Fruit fly (Drosophila melanogaster) ovary, adult (tissue): ENCODE measurements around the gene TfIIA-S-2.
A peak's percentile ranks its signal among the peaks of the same experiment; 100 is the strongest.

Experiments used
- CG17801 ChIP-seq: fragments of 200-800 bp; optimal IDR thresholded peaks from 2 replicates; lab custom pipeline; 2019; ENCODE audit warnings: missing biosample characterization, mild to moderate bottlenecking, missing genetic modification characterization, moderate library complexity; ENCODE audit not compliant: partially characterized antibody

Gene TfIIA-S-2

dm6 chrX:1011543-1012085 lies at the start of gene TfIIA-S-2, which contains the start of gene CG14631:
Gene TfIIA-S-2, minus strand, starts transcription at chrX:1011643.
Gene CG14631, plus strand, starts transcription at chrX:1012035.
- TF ChIP-seq CG17801 (GFP tag; lab: Kevin White, UChicago), result no peak

dm6 chrX:1056338-1056737 lies 44.9 kb upstream of the TfIIA-S-2 start:
- no peak for TF ChIP-seq CG17801 (GFP tag; lab: Kevin White, UChicago)

- TF ChIP-seq CG17801 (GFP tag; lab: Kevin White, UChicago), result no peak
Observed at dm6 chrX:1052684-1053389, 41.4 kb upstream of the TfIIA-S-2 start.

dm6 chrX:1051251-1051629 lies 39.8 kb upstream of the TfIIA-S-2 start, which contains the start of gene CG14629:
Gene CG14629, plus strand, starts transcription at chrX:1051525.
- no peak for TF ChIP-seq CG17801 (GFP tag; lab: Kevin White, UChicago)

- TF ChIP-seq CG17801 (GFP tag; lab: Kevin White, UChicago), result no peak
Observed at dm6 chrX:1050617-1051250, 39.3 kb upstream of the TfIIA-S-2 start.

- TF ChIP-seq CG17801 (GFP tag; lab: Kevin White, UChicago), result no peak
Observed at dm6 chrX:1047695-1048094, 36.3 kb upstream of the TfIIA-S-2 start.

dm6 chrX:1045924-1046323 lies 34.5 kb upstream of the TfIIA-S-2 start, which contains the start of gene CG42259:
Gene CG42259, plus strand, starts transcription at chrX:1046224.
- no peak for TF ChIP-seq CG17801 (GFP tag; lab: Kevin White, UChicago)

- TF ChIP-seq CG17801 (GFP tag; lab: Kevin White, UChicago), result no peak
Observed at dm6 chrX:1041407-1042038, 30.1 kb upstream of the TfIIA-S-2 start.

- peak; percentile 22 for TF ChIP-seq CG17801 (GFP tag; lab: Kevin White, UChicago)
Observed at dm6 chrX:1033066-1033465, 21.6 kb upstream of the TfIIA-S-2 start.

- TF ChIP-seq CG17801 (GFP tag; lab: Kevin White, UChicago), result no peak
Observed at dm6 chrX:1031196-1031595, 19.8 kb upstream of the TfIIA-S-2 start, which contains the start of gene CG14630. Gene CG14630, plus strand, starts transcription at chrX:1031496.

dm6 chrX:1030478-1030877 lies 19.0 kb upstream of the TfIIA-S-2 start, which contains the start of the genes Cdc45 and Rpp21:
Gene Cdc45, minus strand, starts transcription at chrX:1030556.
Gene Rpp21, plus strand, starts transcription at chrX:1030758.
- TF ChIP-seq CG17801 (GFP tag; lab: Kevin White, UChicago), result peak; percentile 13

dm6 chrX:1026511-1026910 lies 15.1 kb upstream of the TfIIA-S-2 start, which contains the start of the genes CG32814, CG11638 and CG3021:
Gene CG32814, minus strand, starts transcription at chrX:1026700.
Gene CG11638, minus strand, starts transcription at chrX:1026703.
Gene CG3021, plus strand, starts transcription at chrX:1026791.
- peak; percentile 63 for TF ChIP-seq CG17801 (GFP tag; lab: Kevin White, UChicago)

- no peak for TF ChIP-seq CG17801 (GFP tag; lab: Kevin White, UChicago)
Observed at dm6 chrX:1009468-1010259, 1.8 kb downstream of the TfIIA-S-2 start.

dm6 chrX:1006182-1006581 lies 5.3 kb downstream of the TfIIA-S-2 start:
- no peak for TF ChIP-seq CG17801 (GFP tag; lab: Kevin White, UChicago)
